Worm (Caenorhabditis elegans) whole organism, late embryonic: ENCODE measurements around the gene C27D8.4.

Experiments used
- C08G9.2 ChIP-seq: sonication (generic microtip); optimal IDR thresholded peaks from 2 replicates; lab custom pipeline; 2016; ENCODE audit warnings: mild to moderate bottlenecking, missing genetic modification characterization, moderate library complexity, missing compliant biosample characterization
- F13H6.1 ChIP-seq: sonication (generic microtip); optimal IDR thresholded peaks from 2 replicates; lab custom pipeline; 2016; ENCODE audit warnings: missing genetic modification characterization, missing compliant biosample characterization
- T23F11.4 ChIP-seq: fragments of 200-800 bp; sonication (Bioruptor generic); optimal IDR thresholded peaks from 2 replicates; lab custom pipeline; 2018; ENCODE audit warnings: mild to moderate bottlenecking, missing genetic modification characterization, missing compliant biosample characterization
- ahr-1 ChIP-seq: sonication (generic microtip); optimal IDR thresholded peaks from 2 replicates; lab custom pipeline; 2016; ENCODE audit warnings: missing genetic modification characterization, missing compliant biosample characterization
- ceh-18 ChIP-seq: sonication (generic microtip); optimal IDR thresholded peaks from 2 replicates; lab custom pipeline; 2016; ENCODE audit warnings: missing genetic modification characterization, missing compliant biosample characterization
- ceh-19 ChIP-seq: fragments of 200-800 bp; sonication (Bioruptor generic); optimal IDR thresholded peaks from 2 replicates; lab custom pipeline; 2018; ENCODE audit warnings: mild to moderate bottlenecking, missing genetic modification characterization, missing compliant biosample characterization
- ceh-22 ChIP-seq: sonication (generic microtip); optimal IDR thresholded peaks from 2 replicates; lab custom pipeline; 2017; ENCODE audit warnings: missing biosample characterization, missing genetic modification characterization
- ceh-24 ChIP-seq: sonication (generic microtip); optimal IDR thresholded peaks from 2 replicates; lab custom pipeline; 2016; ENCODE audit warnings: mild to moderate bottlenecking, missing genetic modification characterization, missing compliant biosample characterization
- ceh-30 ChIP-seq: fragments of 150-350 bp; optimal IDR thresholded peaks from 2 replicates; lab custom pipeline; 2014; ENCODE audit warnings: missing biosample characterization, missing genetic modification characterization
- ceh-34 ChIP-seq: sonication (generic microtip); optimal IDR thresholded peaks from 2 replicates; lab custom pipeline; 2016; ENCODE audit warnings: mild to moderate bottlenecking, missing genetic modification characterization, missing compliant biosample characterization
- ceh-48 ChIP-seq: sonication (generic microtip); optimal IDR thresholded peaks from 2 replicates; lab custom pipeline; 2016; ENCODE audit warnings: missing genetic modification characterization, inconsistent platforms, missing compliant biosample characterization
- ceh-6 ChIP-seq: fragments of 200-800 bp; sonication (Bioruptor generic); optimal IDR thresholded peaks from 2 replicates; lab custom pipeline; 2018; ENCODE audit warnings: mild to moderate bottlenecking, missing genetic modification characterization, missing compliant biosample characterization
- che-1 ChIP-seq: sonication (generic microtip); optimal IDR thresholded peaks from 2 replicates; lab custom pipeline; 2016; ENCODE audit warnings: mild to moderate bottlenecking, missing genetic modification characterization, missing compliant biosample characterization
- elt-2 ChIP-seq: sonication (generic microtip); optimal IDR thresholded peaks from 2 replicates; lab custom pipeline; 2016; ENCODE audit warnings: missing genetic modification reagents, missing genetic modification characterization, missing compliant biosample characterization
- fax-1 ChIP-seq: sonication (generic microtip); optimal IDR thresholded peaks from 2 replicates; lab custom pipeline; 2016; ENCODE audit warnings: missing genotype, missing genetic modification characterization, missing compliant biosample characterization
- fkh-10 ChIP-seq: fragments of 150-350 bp; optimal IDR thresholded peaks from 2 replicates; lab custom pipeline; 2014; ENCODE audit warnings: missing biosample characterization, missing genetic modification reagents, missing genetic modification characterization
- fkh-6 ChIP-seq: sonication (generic microtip); optimal IDR thresholded peaks from 2 replicates; lab custom pipeline; 2016; ENCODE audit warnings: missing genetic modification characterization, missing compliant biosample characterization
- hlh-13 ChIP-seq: fragments of 200-800 bp; sonication (Bioruptor generic); optimal IDR thresholded peaks from 2 replicates; lab custom pipeline; 2018; ENCODE audit warnings: mild to moderate bottlenecking, missing genetic modification characterization, missing compliant biosample characterization
- hlh-15 ChIP-seq: sonication (generic microtip); optimal IDR thresholded peaks from 2 replicates; lab custom pipeline; 2016; ENCODE audit warnings: missing genetic modification characterization, missing compliant biosample characterization
- hlh-30 ChIP-seq: sonication (generic microtip); optimal IDR thresholded peaks from 2 replicates; lab custom pipeline; 2017; ENCODE audit warnings: antibody characterized with exemption, missing genetic modification characterization, missing compliant biosample characterization; ENCODE audit not compliant: insufficient read depth
- hlh-6 ChIP-seq: sonication (generic microtip); optimal IDR thresholded peaks from 2 replicates; lab custom pipeline; 2016; ENCODE audit warnings: missing genotype, missing genetic modification characterization, missing compliant biosample characterization
- lim-6 ChIP-seq: sonication (generic microtip); optimal IDR thresholded peaks from 2 replicates; lab custom pipeline; 2016; ENCODE audit warnings: missing genetic modification characterization, missing compliant biosample characterization
- madf-2 ChIP-seq: sonication (generic microtip); optimal IDR thresholded peaks from 2 replicates; lab custom pipeline; 2017; ENCODE audit warnings: missing genetic modification characterization, missing compliant biosample characterization
- mec-3 ChIP-seq: sonication (generic microtip); optimal IDR thresholded peaks from 2 replicates; lab custom pipeline; 2016; ENCODE audit warnings: borderline replicate concordance, missing genetic modification characterization, missing compliant biosample characterization
- nfya-1 ChIP-seq: sonication (generic microtip); optimal IDR thresholded peaks from 2 replicates; lab custom pipeline; 2017; ENCODE audit warnings: missing genetic modification characterization, mild to moderate bottlenecking, missing compliant biosample characterization, antibody characterized with exemption, moderate library complexity
- nhr-11 ChIP-seq: fragments of 150-350 bp; optimal IDR thresholded peaks from 2 replicates; lab custom pipeline; 2014; ENCODE audit warnings: missing biosample characterization, missing genetic modification characterization
- nhr-232 ChIP-seq: sonication (generic microtip); optimal IDR thresholded peaks from 2 replicates; lab custom pipeline; 2016; ENCODE audit warnings: missing genetic modification characterization, missing compliant biosample characterization
- npax-4 ChIP-seq: sonication (generic microtip); optimal IDR thresholded peaks from 2 replicates; lab custom pipeline; 2016; ENCODE audit warnings: missing genetic modification characterization, missing compliant biosample characterization
- pag-3 ChIP-seq: sonication (generic microtip); optimal IDR thresholded peaks from 2 replicates; lab custom pipeline; 2016; ENCODE audit warnings: missing compliant biosample characterization, missing genetic modification characterization, borderline replicate concordance
- pax-1 ChIP-seq: fragments of 150-350 bp; optimal IDR thresholded peaks from 2 replicates; lab custom pipeline; 2014; ENCODE audit warnings: missing biosample characterization, missing genetic modification characterization
- pros-1 ChIP-seq: fragments of 150-350 bp; optimal IDR thresholded peaks from 2 replicates; lab custom pipeline; 2014; ENCODE audit warnings: missing biosample characterization, missing genetic modification reagents, missing genetic modification characterization
- rnt-1 ChIP-seq: sonication (generic microtip); optimal IDR thresholded peaks from 2 replicates; lab custom pipeline; 2016; ENCODE audit warnings: missing genetic modification characterization, missing compliant biosample characterization
- sox-2 ChIP-seq: fragments of 200-800 bp; sonication (Bioruptor generic); IDR thresholded peaks from 2 replicates; pipeline ENCODE4 v1.3.6; 2022; ENCODE audit warnings: missing genetic modification reagents, missing genetic modification characterization, missing compliant biosample characterization
- sox-4 ChIP-seq: sonication (generic microtip); optimal IDR thresholded peaks from 2 replicates; lab custom pipeline; 2017; ENCODE audit warnings: mild to moderate bottlenecking, missing genetic modification characterization, inconsistent platforms, missing compliant biosample characterization
- syd-9 ChIP-seq: sonication (generic microtip); optimal IDR thresholded peaks from 2 replicates; lab custom pipeline; 2016; ENCODE audit warnings: mild to moderate bottlenecking, missing genetic modification characterization, moderate library complexity, missing compliant biosample characterization
- tbx-2 ChIP-seq: sonication (generic microtip); optimal IDR thresholded peaks from 2 replicates; lab custom pipeline; 2016; ENCODE audit warnings: missing genetic modification characterization, missing compliant biosample characterization
- unc-3 ChIP-seq, 2 experiments: fragments of 200-800 bp in 1 of 2; sonication (Bioruptor generic) in 1 of 2; sonication (generic microtip) in 1 of 2; conservative IDR thresholded peaks in 1 of 2; optimal IDR thresholded peaks in 1 of 2; 2 replicates each; pipeline versions ENCODE4 v1.3.6 to Lab custom; 2016 to 2022; ENCODE audit warnings: missing compliant biosample characterization in 2 of 2, missing genetic modification characterization in 2 of 2, missing genetic modification reagents in 1 of 2
- unc-42 ChIP-seq: sonication (generic microtip); optimal IDR thresholded peaks from 2 replicates; lab custom pipeline; 2016; ENCODE audit warnings: missing genotype, missing genetic modification characterization, missing compliant biosample characterization
- unc-55 ChIP-seq: sonication (generic microtip); optimal IDR thresholded peaks from 2 replicates; lab custom pipeline; 2017; ENCODE audit warnings: missing biosample characterization, missing genetic modification reagents, missing genetic modification characterization
- ztf-16 ChIP-seq: sonication (generic microtip); optimal IDR thresholded peaks from 2 replicates; lab custom pipeline; 2017; ENCODE audit warnings: missing genetic modification characterization, missing compliant biosample characterization

C27D8.4 gene

ce11 chrIV:12698880-12699279, 5.0 kb upstream of the C27D8.4 start:
- TF ChIP-seq syd-9 (tag; lab: Kevin White, UChicago): no peak
- no peak for TF ChIP-seq npax-4 (tag; lab: Kevin White, UChicago)
- TF ChIP-seq ceh-19 (GFP tag; lab: Kevin White, UChicago): no peak
- TF ChIP-seq tbx-2 (tag; lab: Kevin White, UChicago): no peak
- TF ChIP-seq lim-6 (tag; lab: Kevin White, UChicago): no peak
- no peak for TF ChIP-seq elt-2
- no peak for TF ChIP-seq hlh-30 (tag; lab: Kevin White, UChicago)
- TF ChIP-seq nhr-11 (tag; lab: Kevin White, UChicago): no peak
- no peak for TF ChIP-seq mec-3 (tag; lab: Kevin White, UChicago)
- TF ChIP-seq hlh-15 (tag; lab: Kevin White, UChicago): no peak
- no peak for TF ChIP-seq unc-42 (tag; lab: Kevin White, UChicago)
- TF ChIP-seq ceh-6 (GFP tag; lab: Kevin White, UChicago): no peak
- no peak for TF ChIP-seq fkh-10 (GFP tag; lab: Kevin White, UChicago)

- TF ChIP-seq ceh-18 (no peak), hlh-13 (GFP tag; lab: Kevin White, UChicago) (no peak), mec-3 (tag; lab: Kevin White, UChicago) (no peak), nhr-232 (tag; lab: Kevin White, UChicago) (no peak), madf-2 (no peak), rnt-1 (tag; lab: Kevin White, UChicago) (no peak), hlh-6 (tag; lab: Kevin White, UChicago) (no peak), npax-4 (tag; lab: Kevin White, UChicago) (no peak), unc-42 (tag; lab: Kevin White, UChicago) (no peak), pros-1 (no peak), nfya-1 (tag; lab: Kevin White, UChicago) (no peak), sox-2 (GFP tag; lab: Robert Waterston, UW) (no peak), fax-1 (tag; lab: Kevin White, UChicago) (no peak), pag-3 (tag; lab: Kevin White, UChicago) (no peak), ceh-30 (tag; lab: Kevin White, UChicago) (no peak), pax-1 (tag; lab: Kevin White, UChicago) (no peak), sox-4 (tag; lab: Kevin White, UChicago) (no peak), ceh-24 (no peak), hlh-15 (tag; lab: Kevin White, UChicago) (no peak)
Observed at ce11 chrIV:12700204-12700603, 3.7 kb upstream of the C27D8.4 start.

ce11 chrIV:12700944-12701343, 3.0 kb upstream of the C27D8.4 start:
- no peak for TF ChIP-seq lim-6 (tag; lab: Kevin White, UChicago)
- peak; percentile 51 for TF ChIP-seq unc-55
- TF ChIP-seq, all 69 proteins: peak for 1

- TF ChIP-seq che-1 (no peak), ceh-30 (tag; lab: Kevin White, UChicago) (no peak)
Observed at ce11 chrIV:12710996-12711395, 7.1 kb downstream of the C27D8.4 start, which contains the start of gene C27D8.2. Gene C27D8.2 (plus strand): TSS chrIV:12711217.

- TF ChIP-seq ceh-22 (tag; lab: Kevin White, UChicago): no peak
- no peak for TF ChIP-seq ahr-1 (tag; lab: Kevin White, UChicago)
- TF ChIP-seq tbx-2 (tag; lab: Kevin White, UChicago): no peak
- TF ChIP-seq C08G9.2 (tag; lab: Kevin White, UChicago): no peak
- TF ChIP-seq ceh-48: no peak
- no peak for TF ChIP-seq T23F11.4 (GFP tag; lab: Kevin White, UChicago)
- TF ChIP-seq rnt-1 (tag; lab: Kevin White, UChicago): no peak
- TF ChIP-seq fax-1 (tag; lab: Kevin White, UChicago): no peak
- TF ChIP-seq unc-3 (GFP tag; conservative IDR thresholded peaks at IDR 0.05; lab: Robert Waterston, UW): no peak
- no peak for TF ChIP-seq unc-3 (tag; optimal IDR thresholded peaks at IDR 0.05; lab: Kevin White, UChicago)
- no peak for TF ChIP-seq pax-1 (tag; lab: Kevin White, UChicago)
- TF ChIP-seq F13H6.1 (tag; lab: Kevin White, UChicago): no peak
- TF ChIP-seq pros-1: no peak
- no peak for TF ChIP-seq pag-3 (tag; lab: Kevin White, UChicago)
- TF ChIP-seq ceh-19 (GFP tag; lab: Kevin White, UChicago): no peak
- no peak for TF ChIP-seq fkh-6
- no peak for TF ChIP-seq ceh-34 (tag; lab: Kevin White, UChicago)
- no peak for TF ChIP-seq ztf-16 (tag; lab: Kevin White, UChicago)
- no peak for TF ChIP-seq sox-4 (tag; lab: Kevin White, UChicago)
- TF ChIP-seq, all 69 proteins: peak for 0
Observed at ce11 chrIV:12711644-12712043, 7.7 kb downstream of the C27D8.4 start, which contains the start of gene C27D8.3. Gene C27D8.3 (minus strand): TSS chrIV:12711744.
